Fruit fly (Drosophila melanogaster): Measurements from ENCODE around the gene Hsp27.
A peak's percentile ranks its signal among the peaks of the same experiment; 100 is the strongest.

Hsp27 gene

dm6 chr3L:9424528-9424911 is 40.7 kb downstream of the Hsp27 start (continued):
- TF ChIP-seq CG15011 (GFP tag; optimal IDR thresholded peaks at IDR 0.05) (no peak), CG10209 (GFP tag; optimal IDR thresholded peaks at IDR 0.05) (peak; percentile 19), CG10979 (tag; optimal IDR thresholded peaks at IDR 0.05) (peak; percentile 21), Nf-YC (tag; optimal IDR thresholded peaks at IDR 0.05) (peak; percentile 37), corto (GFP tag; optimal IDR thresholded peaks at IDR 0.05) (no peak), CG9609 (GFP tag; optimal IDR thresholded peaks at IDR 0.05) (no peak), CG17912 (GFP tag; optimal IDR thresholded peaks at IDR 0.05) (no peak), CG13424 (tag; optimal IDR thresholded peaks at IDR 0.05) (peak; percentile 65), sr (GFP tag; IDR thresholded peaks at IDR 0.05) (no peak), CG9797 (GFP tag; optimal IDR thresholded peaks at IDR 0.05) (no peak), CG13624 (GFP tag; optimal IDR thresholded peaks at IDR 0.05) (no peak), Gug (GFP tag; IDR thresholded peaks at IDR 0.05) (no peak; the same call in 3 of the 4 replicates), sim (GFP tag; IDR thresholded peaks at IDR 0.05) (no peak), Poxn (GFP tag; IDR thresholded peaks at IDR 0.05) (no peak), CG3847 (GFP tag; IDR thresholded peaks at IDR 0.05) (0 out of 2 replicates have a peak, but pooled peaks have one; percentile 21), aop (GFP tag; IDR thresholded peaks at IDR 0.05) (no peak), CG34422 (GFP tag; IDR thresholded peaks at IDR 0.05) (no peak; the same call in 2 of the 3 replicates), Antp (GFP tag; optimal IDR thresholded peaks at IDR 0.05) (no peak), BEAF-32 (GFP tag; optimal IDR thresholded peaks at IDR 0.05) (no peak), Opbp (GFP tag; IDR thresholded peaks at IDR 0.05; ENCODE audit: partially characterized antibody) (no peak), CoRest (tag; optimal IDR thresholded peaks at IDR 0.05) (peak; percentile 32), CG10431 (GFP tag; optimal IDR thresholded peaks at IDR 0.05) (no peak), CG15479 (GFP tag; optimal IDR thresholded peaks at IDR 0.05) (no peak), CG7372 (GFP tag; IDR thresholded peaks at IDR 0.05) (0 out of 2 replicates have a peak, but pooled peaks have one; percentile 12), HLH4C (GFP tag; IDR thresholded peaks at IDR 0.05; ENCODE audit: partially characterized antibody) (no peak), Gsc (GFP tag; IDR thresholded peaks at IDR 0.05) (no peak), sna (GFP tag; IDR thresholded peaks at IDR 0.05; ENCODE audit: partially characterized antibody) (no peak), CG43689 (GFP tag; IDR thresholded peaks at IDR 0.05) (no peak), CG2116 (GFP tag; optimal IDR thresholded peaks at IDR 0.05) (peak; percentile 43), CG11723 (GFP tag; optimal IDR thresholded peaks at IDR 0.05) (peak; percentile 2), ewg (GFP tag; optimal IDR thresholded peaks at IDR 0.05) (no peak), Myb (GFP tag; optimal IDR thresholded peaks at IDR 0.05) (no peak), nerfin-2 (GFP tag; IDR thresholded peaks at IDR 0.05; ENCODE audit: partially characterized antibody) (no peak), CG32767 (GFP tag; IDR thresholded peaks at IDR 0.05) (no peak), Dref (GFP tag; IDR thresholded peaks at IDR 0.05) (no peak), Optix (GFP tag; IDR thresholded peaks at IDR 0.05) (no peak), CG17359 (tag; optimal IDR thresholded peaks at IDR 0.05) (peak; percentile 35), CG15696 (tag; optimal IDR thresholded peaks at IDR 0.05) (no peak), eve (GFP tag; optimal IDR thresholded peaks at IDR 0.05) (no peak), chinmo (GFP tag; IDR thresholded peaks at IDR 0.05; ENCODE audit: partially characterized antibody) (no peak), CG10267 (tag; optimal IDR thresholded peaks at IDR 0.05) (peak; percentile 41), crp (GFP tag; optimal IDR thresholded peaks at IDR 0.05) (peak in 1 of 2 experiments; percentile 8), Ada2b (GFP tag; IDR thresholded peaks at IDR 0.05) (peak; percentile 20; the same call in 1 of the 2 replicates), shn (GFP tag; optimal IDR thresholded peaks at IDR 0.05) (no peak), CG4424 (GFP tag; optimal IDR thresholded peaks at IDR 0.05) (peak; percentile 17), CG14860 (GFP tag; IDR thresholded peaks at IDR 0.05; ENCODE audit: partially characterized antibody) (no peak), Nf-YA (GFP tag; IDR thresholded peaks at IDR 0.05) (no peak), tup (GFP tag; optimal IDR thresholded peaks at IDR 0.05) (no peak), CG16813 (GFP tag; IDR thresholded peaks at IDR 0.05; ENCODE audit: partially characterized antibody) (no peak), Sox102F (GFP tag; optimal IDR thresholded peaks at IDR 0.05) (peak; percentile 26)
